Worm (Caenorhabditis elegans) whole organism, late embryonic: ENCODE data around the gene dnj-23.

Source experiments
- Y22D7AL.16 ChIP-seq: sonication (generic microtip); optimal IDR thresholded peaks from 2 replicates; lab custom pipeline; 2016; ENCODE audit warnings: missing genetic modification characterization, missing compliant biosample characterization
- ahr-1 ChIP-seq: sonication (generic microtip); optimal IDR thresholded peaks from 2 replicates; lab custom pipeline; 2016; ENCODE audit warnings: missing genetic modification characterization, missing compliant biosample characterization
- ceh-34 ChIP-seq: sonication (generic microtip); optimal IDR thresholded peaks from 2 replicates; lab custom pipeline; 2016; ENCODE audit warnings: mild to moderate bottlenecking, missing genetic modification characterization, missing compliant biosample characterization
- ceh-45 ChIP-seq: fragments of 200-800 bp; sonication (Bioruptor generic); IDR thresholded peaks from 2 replicates; pipeline ENCODE4 v1.3.6; 2022; ENCODE audit warnings: missing genetic modification reagents, missing genetic modification characterization, missing compliant biosample characterization
- fkh-10 ChIP-seq: fragments of 150-350 bp; optimal IDR thresholded peaks from 2 replicates; lab custom pipeline; 2014; ENCODE audit warnings: missing biosample characterization, missing genetic modification reagents, missing genetic modification characterization
- fkh-6 ChIP-seq: sonication (generic microtip); optimal IDR thresholded peaks from 2 replicates; lab custom pipeline; 2016; ENCODE audit warnings: missing genetic modification characterization, missing compliant biosample characterization
- hlh-15 ChIP-seq: sonication (generic microtip); optimal IDR thresholded peaks from 2 replicates; lab custom pipeline; 2016; ENCODE audit warnings: missing genetic modification characterization, missing compliant biosample characterization
- nfya-1 ChIP-seq: sonication (generic microtip); optimal IDR thresholded peaks from 2 replicates; lab custom pipeline; 2017; ENCODE audit warnings: missing genetic modification characterization, mild to moderate bottlenecking, missing compliant biosample characterization, antibody characterized with exemption, moderate library complexity
- pha-4 ChIP-seq: fragments of 150-350 bp; optimal IDR thresholded peaks from 2 replicates; lab custom pipeline; 2018; ENCODE audit warnings: missing biosample characterization, missing genetic modification reagents, missing genetic modification characterization
- pros-1 ChIP-seq: fragments of 150-350 bp; optimal IDR thresholded peaks from 2 replicates; lab custom pipeline; 2014; ENCODE audit warnings: missing biosample characterization, missing genetic modification reagents, missing genetic modification characterization
- ref-2 ChIP-seq: sonication (generic microtip); optimal IDR thresholded peaks from 2 replicates; lab custom pipeline; 2016; ENCODE audit warnings: missing genetic modification characterization, missing compliant biosample characterization
- rnt-1 ChIP-seq: sonication (generic microtip); optimal IDR thresholded peaks from 2 replicates; lab custom pipeline; 2016; ENCODE audit warnings: missing genetic modification characterization, missing compliant biosample characterization
- sox-4 ChIP-seq: sonication (generic microtip); optimal IDR thresholded peaks from 2 replicates; lab custom pipeline; 2017; ENCODE audit warnings: mild to moderate bottlenecking, missing genetic modification characterization, inconsistent platforms, missing compliant biosample characterization
- unc-42 ChIP-seq: sonication (generic microtip); optimal IDR thresholded peaks from 2 replicates; lab custom pipeline; 2016; ENCODE audit warnings: missing genotype, missing genetic modification characterization, missing compliant biosample characterization

- TF ChIP-seq fkh-10 (GFP tag; lab: Kevin White, UChicago) (no peak), nfya-1 (tag; lab: Kevin White, UChicago) (no peak), pha-4 (no peak), rnt-1 (tag; lab: Kevin White, UChicago) (no peak), ahr-1 (tag; lab: Kevin White, UChicago) (no peak), ceh-34 (no peak), hlh-15 (tag; lab: Kevin White, UChicago) (no peak), ceh-45 (no peak), Y22D7AL.16 (tag; lab: Kevin White, UChicago) (no peak), unc-42 (no peak), ref-2 (tag; lab: Kevin White, UChicago) (no peak), sox-4 (tag; lab: Kevin White, UChicago) (no peak), fkh-6 (tag; lab: Kevin White, UChicago) (no peak), pros-1 (no peak)
These were observed 14.1 kb downstream of the dnj-23 start for ce11 chrII:9094247-9094790.
